Fruit fly (Drosophila melanogaster): Measurements from ENCODE around the gene CG42831.

CG42831 gene

DNA sequence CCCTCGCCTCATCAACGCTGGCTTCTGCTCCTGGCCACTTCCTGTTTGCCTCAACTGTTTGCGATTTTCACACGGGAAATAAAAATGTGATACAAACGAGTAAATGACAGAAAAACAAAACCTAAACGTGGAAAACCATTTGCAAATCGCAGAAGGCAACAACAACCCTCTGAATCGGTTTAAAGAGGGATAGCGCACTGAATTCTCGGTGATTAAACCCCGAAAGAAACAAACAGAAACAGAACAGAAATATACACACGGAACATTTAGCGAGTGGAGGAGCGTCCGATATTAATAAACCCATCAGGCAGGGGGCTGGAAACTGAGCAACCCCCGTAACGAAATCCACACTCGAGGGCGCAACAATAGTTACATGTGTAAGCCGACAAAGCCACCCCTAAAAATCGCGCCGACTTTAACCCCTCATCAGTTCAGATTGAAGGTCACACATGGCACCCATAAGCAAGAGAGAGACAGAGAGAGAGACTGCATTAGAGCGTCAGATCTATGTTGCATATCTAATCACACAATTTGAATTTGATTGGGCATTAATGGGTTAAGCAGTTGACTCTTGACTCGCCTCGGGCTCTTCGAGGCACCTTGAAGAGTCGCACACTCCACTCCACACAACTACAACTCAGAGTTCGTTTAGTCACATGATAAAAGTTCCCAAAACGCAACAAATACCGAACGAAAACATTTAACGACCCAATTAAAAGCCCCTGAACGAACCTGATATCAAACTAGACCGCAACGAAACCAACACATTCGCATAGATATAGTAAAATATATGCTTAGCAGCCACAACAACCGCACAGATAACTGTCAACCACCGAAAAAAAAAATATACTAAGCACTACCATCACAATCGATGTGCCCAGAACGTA is 47.3 kb downstream of the CG42831 start (continued):
- TF ChIP-seq hkb (optimal IDR thresholded peaks at IDR 0.05) (no peak), hkb (GFP tag; IDR thresholded peaks at IDR 0.05) (no peak), ci (GFP tag; IDR thresholded peaks at IDR 0.05) (peak; percentile 48; the same call in 1 of the 3 replicates), CG1024 (GFP tag; IDR thresholded peaks at IDR 0.05) (no peak), CG3847 (GFP tag; IDR thresholded peaks at IDR 0.05) (peak; percentile 19; the same call in 1 of the 2 replicates), Hr78 (GFP tag; optimal IDR thresholded peaks at IDR 0.05) (peak in 1 of 2 experiments; percentile 54), fru (optimal IDR thresholded peaks at IDR 0.05) (no peak), slbo (GFP tag; IDR thresholded peaks at IDR 0.05) (peak; percentile 50), chn (GFP tag; optimal IDR thresholded peaks at IDR 0.05) (peak; percentile 20), zfh1 (GFP tag; IDR thresholded peaks at IDR 0.05) (0 out of 3 replicates have a peak, but pooled peaks have one; percentile 43), CG7928 (GFP tag; optimal IDR thresholded peaks at IDR 0.05) (no peak), CG42726 (GFP tag; IDR thresholded peaks at IDR 0.05; ENCODE audit: partially characterized antibody) (no peak), CG4360 (GFP tag; IDR thresholded peaks at IDR 0.05) (peak; percentile 73), Ptx1 (GFP tag; IDR thresholded peaks at IDR 0.05) (0 out of 2 replicates have a peak, but pooled peaks have one; percentile 13), Fer1 (GFP tag; optimal IDR thresholded peaks at IDR 0.05) (peak; percentile 10), Xrp1 (GFP tag; IDR thresholded peaks at IDR 0.05) (peak; percentile 19; the same call in 1 of the 2 replicates), CG31441 (GFP tag; IDR thresholded peaks at IDR 0.05) (no peak), twi (tag; optimal IDR thresholded peaks at IDR 0.05) (no peak), Nf-YA (GFP tag; IDR thresholded peaks at IDR 0.05) (no peak), CG10209 (GFP tag; optimal IDR thresholded peaks at IDR 0.05) (no peak), sisA (GFP tag; IDR thresholded peaks at IDR 0.05) (no peak), cg (GFP tag; optimal IDR thresholded peaks at IDR 0.05) (peak; percentile 29), Rfx (GFP tag; IDR thresholded peaks at IDR 0.05) (peak; percentile 40), sens (GFP tag) (peak; percentile 63), CG1603 (tag; optimal IDR thresholded peaks at IDR 0.05) (peak; percentile 18), CG18599 (GFP tag; optimal IDR thresholded peaks at IDR 0.05) (peak; percentile 62), Awh (GFP tag; IDR thresholded peaks at IDR 0.05) (peak; percentile 29; the same call in 1 of the 2 replicates), pan (optimal IDR thresholded peaks at IDR 0.05) (no peak), pan (GFP tag; optimal IDR thresholded peaks at IDR 0.05 in 1 of 2, IDR thresholded peaks at IDR 0.05 in 1 of 2) (peak in 1 of 2 experiments; percentile 27), abd-A (tag; optimal IDR thresholded peaks at IDR 0.05) (peak; percentile 36), gem (tag; optimal IDR thresholded peaks at IDR 0.05) (peak; percentile 10), CG8290 (GFP tag; optimal IDR thresholded peaks at IDR 0.05) (no peak), CG8290 (tag; optimal IDR thresholded peaks at IDR 0.05) (peak in 1 of 2 experiments; percentile 3), CG18619 (GFP tag; optimal IDR thresholded peaks at IDR 0.05) (peak; percentile 27), Dip3 (GFP tag; optimal IDR thresholded peaks at IDR 0.05) (no peak), Usf (GFP tag; optimal IDR thresholded peaks at IDR 0.05) (no peak), CG2678 (tag; optimal IDR thresholded peaks at IDR 0.05) (peak; percentile 1), CG10543 (GFP tag; optimal IDR thresholded peaks at IDR 0.05) (peak; percentile 15), ERR (GFP tag; optimal IDR thresholded peaks at IDR 0.05) (peak; percentile 30), CG11696 (GFP tag; IDR thresholded peaks at IDR 0.05) (peak; percentile 93), CG9817 (tag; optimal IDR thresholded peaks at IDR 0.05) (peak; percentile 7), ash1 (GFP tag; optimal IDR thresholded peaks at IDR 0.05) (no peak), HHEX (GFP tag; optimal IDR thresholded peaks at IDR 0.05) (peak; percentile 16), CG17361 (GFP tag; IDR thresholded peaks at IDR 0.05) (0 out of 3 replicates have a peak, but pooled peaks have one; percentile 13), Gug (GFP tag; IDR thresholded peaks at IDR 0.05) (peak; percentile 17; the same call in 1 of the 4 replicates), Opbp (GFP tag; IDR thresholded peaks at IDR 0.05; ENCODE audit: partially characterized antibody) (0 out of 3 replicates have a peak, but pooled peaks have one; percentile 37), CG8944 (GFP tag; optimal IDR thresholded peaks at IDR 0.05) (no peak), Antp (GFP tag; optimal IDR thresholded peaks at IDR 0.05) (peak; percentile 35), CG7786 (GFP tag; optimal IDR thresholded peaks at IDR 0.05) (no peak), CG1832 (GFP tag; optimal IDR thresholded peaks at IDR 0.05) (peak; percentile 46)

All from whole organism, embryonic.